Fruit fly (Drosophila melanogaster): ENCODE measurements around the gene CG5292.

The CG5292 gene

dm6 chr3R:17142304-17142703, 9.4 kb upstream of the CG5292 start, which contains the start of gene TwdlW:
TSS of gene TwdlW (minus strand) at chr3R:17142404.
- TF ChIP-seq CG11085 (GFP tag; IDR thresholded peaks at IDR 0.05) = no peak
- no peak for TF ChIP-seq CG17385 (GFP tag; optimal IDR thresholded peaks at IDR 0.05)
- TF ChIP-seq CG9932 (GFP tag; IDR thresholded peaks at IDR 0.05) = no peak
- no peak for TF ChIP-seq cg (GFP tag; optimal IDR thresholded peaks at IDR 0.05)
- TF ChIP-seq pnt (GFP tag; optimal IDR thresholded peaks at IDR 0.05) = no peak
- no peak for TF ChIP-seq Adf1 (GFP tag; IDR thresholded peaks at IDR 0.05)
- no peak for TF ChIP-seq CG16863 (GFP tag; optimal IDR thresholded peaks at IDR 0.05)
- TF ChIP-seq repo (GFP tag; optimal IDR thresholded peaks at IDR 0.05) = no peak
- no peak for TF ChIP-seq ac (GFP tag; optimal IDR thresholded peaks at IDR 0.05)
- 0 out of 3 replicates have a peak, but pooled peaks have one; percentile 29 for TF ChIP-seq sr (GFP tag; IDR thresholded peaks at IDR 0.05)
- TF ChIP-seq Dbx (GFP tag; IDR thresholded peaks at IDR 0.05) = no peak
- TF ChIP-seq bowl (GFP tag; IDR thresholded peaks at IDR 0.05) = 0 out of 2 replicates have a peak, but pooled peaks have one; percentile 8
- no peak for TF ChIP-seq ci (GFP tag; IDR thresholded peaks at IDR 0.05)

dm6 chr3R:17147647-17148244, 3.9 kb upstream of the CG5292 start:
- TF ChIP-seq CG5245 (GFP tag; optimal IDR thresholded peaks at IDR 0.05) (no peak), cad (GFP tag; optimal IDR thresholded peaks at IDR 0.05) (no peak), CG18599 (GFP tag; optimal IDR thresholded peaks at IDR 0.05) (peak; percentile 30), cwo (GFP tag; optimal IDR thresholded peaks at IDR 0.05) (peak; percentile 94), wdn (GFP tag; IDR thresholded peaks at IDR 0.05) (no peak), ttk (GFP tag; IDR thresholded peaks at IDR 0.05) (no peak), Bdp1 (GFP tag; optimal IDR thresholded peaks at IDR 0.05) (no peak), CG1233 (GFP tag; optimal IDR thresholded peaks at IDR 0.05) (no peak), mam (GFP tag; optimal IDR thresholded peaks at IDR 0.05) (no peak), CG34376 (GFP tag; optimal IDR thresholded peaks at IDR 0.05) (peak; percentile 14), D19B (GFP tag; optimal IDR thresholded peaks at IDR 0.05) (peak; percentile 85), Atf-2 (GFP tag; optimal IDR thresholded peaks at IDR 0.05) (no peak), exex (tag; optimal IDR thresholded peaks at IDR 0.05) (peak; percentile 47), CG13775 (GFP tag; optimal IDR thresholded peaks at IDR 0.05) (no peak), CG32532 (GFP tag; IDR thresholded peaks at IDR 0.05) (peak; percentile 32; the same call in 1 of the 2 replicates), CG14441 (GFP tag; IDR thresholded peaks at IDR 0.05) (no peak), dpn (GFP tag; optimal IDR thresholded peaks at IDR 0.05) (no peak), CG11695 (GFP tag; IDR thresholded peaks at IDR 0.05) (no peak), ranshi (GFP tag; IDR thresholded peaks at IDR 0.05) (no peak), CG18011 (GFP tag; optimal IDR thresholded peaks at IDR 0.05) (no peak), zfh1 (GFP tag; IDR thresholded peaks at IDR 0.05) (no peak), CG2120 (GFP tag; optimal IDR thresholded peaks at IDR 0.05) (peak; percentile 10), Fer2 (tag; optimal IDR thresholded peaks at IDR 0.05) (no peak)

dm6 chr3R:17149080-17149746, 2.4 kb upstream of the CG5292 start, which contains the start of the genes m-cup and Det:
TSS of gene m-cup (minus strand) at chr3R:17149412.
TSS of gene Det (plus strand) at chr3R:17149667.
- TF ChIP-seq sd (tag; optimal IDR thresholded peaks at IDR 0.05) (no peak), pnt (GFP tag; optimal IDR thresholded peaks at IDR 0.05) (no peak), CG18619 (GFP tag; optimal IDR thresholded peaks at IDR 0.05) (no peak), bab2 (GFP tag; optimal IDR thresholded peaks at IDR 0.05) (no peak), CG11085 (GFP tag; IDR thresholded peaks at IDR 0.05) (no peak), gfzf (GFP tag; optimal IDR thresholded peaks at IDR 0.05) (peak; percentile 18), Sin3A (optimal IDR thresholded peaks at IDR 0.05) (peak; percentile 87), bowl (GFP tag; IDR thresholded peaks at IDR 0.05) (no peak), CG16779 (GFP tag; IDR thresholded peaks at IDR 0.05) (no peak), CG14441 (GFP tag; IDR thresholded peaks at IDR 0.05) (no peak), Gsc (GFP tag; IDR thresholded peaks at IDR 0.05) (no peak), CG6683 (GFP tag; optimal IDR thresholded peaks at IDR 0.05) (no peak), Side (GFP tag; optimal IDR thresholded peaks at IDR 0.05) (no peak), CG9215 (GFP tag; IDR thresholded peaks at IDR 0.05) (no peak), MESR4 (GFP tag; optimal IDR thresholded peaks at IDR 0.05) (peak; percentile 75), Ets97D (GFP tag; optimal IDR thresholded peaks at IDR 0.05) (peak; percentile 50), Doc3 (GFP tag; IDR thresholded peaks at IDR 0.05; ENCODE audit: partially characterized antibody) (peak; percentile 69)

Data from whole organism, embryonic.